Fruit fly (Drosophila melanogaster) whole organism, embryonic: ENCODE measurements around the gene ND-B18.
A peak's percentile ranks its signal among the peaks of the same experiment; 100 is the strongest.

Experiments used
- CG10543 ChIP-seq: fragments of 200-800 bp; sonication (Bioruptor generic); optimal IDR thresholded peaks from 3 replicates; lab custom pipeline; 2017; ENCODE audit warnings: missing biosample characterization, mild to moderate bottlenecking, missing genetic modification characterization, moderate library complexity
- CG11456 ChIP-seq: fragments of 200-800 bp; sonication (Bioruptor generic); IDR thresholded peaks from 3 replicates; pipeline ENCODE4 v1.3.6; 2022; ENCODE audit warnings: missing biosample characterization, missing genetic modification characterization
- CG11560 ChIP-seq: fragments of 200-800 bp; sonication (Bioruptor generic); IDR thresholded peaks from 3 replicates; pipeline ENCODE4 v1.3.6; 2022; ENCODE audit warnings: missing biosample characterization, missing genetic modification characterization
- CG13894 ChIP-seq: fragments of 200-800 bp; sonication (Bioruptor generic); optimal IDR thresholded peaks from 3 replicates; lab custom pipeline; 2018; ENCODE audit warnings: missing biosample characterization, mild to moderate bottlenecking, missing genetic modification characterization, moderate library complexity
- CG14014 ChIP-seq: fragments of 200-800 bp; sonication (Bioruptor generic); IDR thresholded peaks from 2 replicates; pipeline ENCODE4 v1.3.6; 2022; ENCODE audit warnings: missing biosample characterization, missing genetic modification characterization
- CG14441 ChIP-seq: fragments of 200-800 bp; sonication (Bioruptor generic); IDR thresholded peaks from 2 replicates; pipeline ENCODE4 v1.3.6; 2022; ENCODE audit warnings: missing biosample characterization, missing genetic modification characterization
- CG14965 ChIP-seq: fragments of 200-800 bp; sonication (Bioruptor generic); optimal IDR thresholded peaks from 2 replicates; lab custom pipeline; 2016; ENCODE audit warnings: missing biosample characterization, missing genetic modification characterization, borderline replicate concordance
- CG1603 ChIP-seq: fragments of 200-800 bp; sonication (Bioruptor generic); optimal IDR thresholded peaks from 2 replicates; lab custom pipeline; 2019; ENCODE audit warnings: missing biosample characterization, mild to moderate bottlenecking, missing genetic modification characterization, moderate library complexity
- CG30403 ChIP-seq: fragments of 200-800 bp; sonication (Bioruptor generic); optimal IDR thresholded peaks from 3 replicates; lab custom pipeline; 2016; ENCODE audit warnings: missing biosample characterization, missing genetic modification characterization
- CG31388 ChIP-seq: fragments of 200-800 bp; sonication (Bioruptor generic); optimal IDR thresholded peaks from 2 replicates; lab custom pipeline; 2016; ENCODE audit warnings: missing biosample characterization, missing genetic modification characterization
- CG3838 ChIP-seq: fragments of 200-800 bp; sonication (Bioruptor generic); optimal IDR thresholded peaks from 3 replicates; lab custom pipeline; 2016; ENCODE audit warnings: missing biosample characterization, missing genetic modification characterization
- CG7372 ChIP-seq: fragments of 200-800 bp; sonication (Bioruptor generic); IDR thresholded peaks from 2 replicates; pipeline ENCODE4 v1.3.6; 2022; ENCODE audit warnings: missing biosample characterization, missing genetic modification characterization
- CG7839 ChIP-seq: fragments of 200-800 bp; sonication (Bioruptor generic); optimal IDR thresholded peaks from 3 replicates; lab custom pipeline; 2018; ENCODE audit warnings: missing biosample characterization, mild to moderate bottlenecking, missing genetic modification characterization, moderate library complexity
- Camta ChIP-seq: fragments of 200-800 bp; sonication (Bioruptor generic); optimal IDR thresholded peaks from 2 replicates; lab custom pipeline; 2016; ENCODE audit warnings: missing biosample characterization, missing genetic modification characterization
- CkIIα-i1 ChIP-seq: fragments of 200-800 bp; sonication (Bioruptor generic); IDR thresholded peaks from 2 replicates; pipeline ENCODE4 v1.3.6; 2022; ENCODE audit warnings: missing biosample characterization, missing genetic modification characterization
- D19B ChIP-seq: fragments of 200-800 bp; sonication (Bioruptor generic); optimal IDR thresholded peaks from 2 replicates; lab custom pipeline; 2017; ENCODE audit warnings: missing biosample characterization, mild to moderate bottlenecking, missing genetic modification characterization
- Dfd ChIP-seq, 2 experiments: fragments of >200 bp; optimal IDR thresholded peaks; 2 replicates each; lab custom pipeline; 2017; ENCODE audit warnings: missing biosample characterization in 2 of 2, missing genetic modification characterization in 2 of 2
- Dip2 ChIP-seq: fragments of 200-800 bp; sonication (Bioruptor generic); IDR thresholded peaks from 2 replicates; pipeline ENCODE4 v1.3.6; 2022; ENCODE audit warnings: missing biosample characterization, missing genetic modification characterization
- Eip74EF ChIP-seq, 2 experiments: fragments of 200-800 bp in 1 of 2; fragments of >200 bp in 1 of 2; sonication (Bioruptor generic) in 1 of 2; optimal IDR thresholded peaks; 2 replicates each; lab custom pipeline; 2017 to 2019; ENCODE audit warnings: missing biosample characterization in 2 of 2, missing genetic modification characterization in 2 of 2, mild to moderate bottlenecking in 1 of 2, moderate library complexity in 1 of 2
- Ets97D ChIP-seq: fragments of 200-800 bp; sonication (Bioruptor generic); optimal IDR thresholded peaks from 3 replicates; lab custom pipeline; 2016; ENCODE audit warnings: missing biosample characterization, missing genetic modification characterization
- Gug ChIP-seq: fragments of 200-800 bp; sonication (Bioruptor generic); IDR thresholded peaks from 4 replicates; pipeline ENCODE4 v1.3.6; 2022; ENCODE audit warnings: missing biosample characterization, missing genetic modification characterization
- H2.0 ChIP-seq: fragments of 200-800 bp; sonication (Bioruptor generic); IDR thresholded peaks from 2 replicates; pipeline ENCODE4 v1.3.6; 2022; ENCODE audit warnings: missing biosample characterization, missing genetic modification characterization
- Hr3 ChIP-seq: fragments of 200-800 bp; sonication (Bioruptor generic); optimal IDR thresholded peaks from 3 replicates; lab custom pipeline; 2016; ENCODE audit warnings: missing biosample characterization, missing genetic modification characterization
- MBD-R2 ChIP-seq: fragments of 200-800 bp; sonication (Bioruptor generic); IDR thresholded peaks from 2 replicates; pipeline ENCODE4 v1.3.6; 2022; ENCODE audit warnings: missing biosample characterization, missing genetic modification characterization
- NC2β ChIP-seq: fragments of 200-800 bp; sonication (Bioruptor generic); optimal IDR thresholded peaks from 2 replicates; lab custom pipeline; 2016; ENCODE audit warnings: missing biosample characterization, missing genetic modification characterization
- NK7.1 ChIP-seq: fragments of 200-800 bp; sonication (Bioruptor generic); optimal IDR thresholded peaks from 3 replicates; lab custom pipeline; 2016; ENCODE audit warnings: missing biosample characterization, missing genetic modification characterization
- Poxn ChIP-seq: fragments of 200-800 bp; sonication (Bioruptor generic); IDR thresholded peaks from 2 replicates; pipeline ENCODE4 v1.3.6; 2022; ENCODE audit warnings: missing biosample characterization, missing genetic modification characterization
- Rfx ChIP-seq: fragments of 200-800 bp; sonication (Bioruptor generic); IDR thresholded peaks from 2 replicates; pipeline ENCODE4 v1.3.6; 2022; ENCODE audit warnings: missing biosample characterization, missing genetic modification characterization
- Side ChIP-seq: fragments of 200-800 bp; sonication (Bioruptor generic); optimal IDR thresholded peaks from 2 replicates; lab custom pipeline; 2016; ENCODE audit warnings: missing biosample characterization, missing genetic modification characterization
- Sin3A ChIP-seq: fragments of >200 bp; optimal IDR thresholded peaks from 2 replicates; lab custom pipeline; 2018
- Xbp1 ChIP-seq: fragments of 200-800 bp; sonication (Bioruptor generic); optimal IDR thresholded peaks from 3 replicates; lab custom pipeline; 2016; ENCODE audit warnings: missing biosample characterization, mild to moderate bottlenecking, missing genetic modification characterization
- aop ChIP-seq: fragments of 200-800 bp; sonication (Bioruptor generic); IDR thresholded peaks from 2 replicates; pipeline ENCODE4 v1.3.6; 2022; ENCODE audit warnings: missing biosample characterization, missing genetic modification characterization
- bab2 ChIP-seq: fragments of 200-800 bp; sonication (Bioruptor generic); optimal IDR thresholded peaks from 2 replicates; lab custom pipeline; 2016; ENCODE audit warnings: missing biosample characterization, missing genetic modification characterization
- bcd ChIP-seq: fragments of 200-800 bp; sonication (Bioruptor generic); optimal IDR thresholded peaks from 2 replicates; lab custom pipeline; 2017; ENCODE audit warnings: missing biosample characterization, mild to moderate bottlenecking, missing genetic modification characterization
- cwo ChIP-seq: fragments of 200-800 bp; sonication (Bioruptor generic); optimal IDR thresholded peaks from 3 replicates; lab custom pipeline; 2017; ENCODE audit warnings: missing biosample characterization, missing genetic modification characterization, mild to moderate bottlenecking, moderate library complexity, missing genetic modification reagents
- dm ChIP-seq: fragments of 200-800 bp; sonication (Bioruptor generic); optimal IDR thresholded peaks from 3 replicates; lab custom pipeline; 2016; ENCODE audit warnings: missing biosample characterization, missing genetic modification characterization
- esg ChIP-seq: fragments of 200-800 bp; sonication (Bioruptor generic); conservative IDR thresholded peaks from 2 replicates; pipeline ENCODE4 v1.3.6; 2022; ENCODE audit warnings: missing biosample characterization, missing genetic modification characterization
- eyg ChIP-seq: fragments of 200-800 bp; sonication (Bioruptor generic); optimal IDR thresholded peaks from 3 replicates; lab custom pipeline; 2016; ENCODE audit warnings: missing biosample characterization, missing genetic modification characterization
- fd3F ChIP-seq: fragments of 200-800 bp; sonication (Bioruptor generic); optimal IDR thresholded peaks from 2 replicates; lab custom pipeline; 2018; ENCODE audit warnings: missing biosample characterization, mild to moderate bottlenecking, missing genetic modification characterization, moderate library complexity
- fru ChIP-seq: fragments of >200 bp; optimal IDR thresholded peaks from 2 replicates; lab custom pipeline; 2017
- ftz-f1 ChIP-seq: fragments of 200-800 bp; sonication (Bioruptor generic); optimal IDR thresholded peaks from 2 replicates; lab custom pipeline; 2016; ENCODE audit warnings: missing biosample characterization, missing genetic modification characterization
- kni ChIP-seq: fragments of 200-800 bp; sonication (Bioruptor generic); optimal IDR thresholded peaks from 3 replicates; lab custom pipeline; 2017; ENCODE audit warnings: mild to moderate bottlenecking, missing biosample characterization, missing genetic modification reagents, missing genetic modification characterization
- lola ChIP-seq, 3 experiments: fragments of >200 bp in 2 of 3; fragments of 200-800 bp in 1 of 3; sonication (Bioruptor generic) in 1 of 3; optimal IDR thresholded peaks; 2 replicates each; lab custom pipeline; 2017 to 2019; ENCODE audit warnings: missing biosample characterization in 3 of 3, missing genetic modification characterization in 3 of 3, mild to moderate bottlenecking in 1 of 3, moderate library complexity in 1 of 3
- mirr ChIP-seq: fragments of 200-800 bp; sonication (Bioruptor generic); optimal IDR thresholded peaks from 3 replicates; lab custom pipeline; 2018; ENCODE audit warnings: missing biosample characterization, mild to moderate bottlenecking, missing genetic modification characterization
- onecut ChIP-seq: fragments of 200-800 bp; sonication (Bioruptor generic); IDR thresholded peaks from 2 replicates; pipeline ENCODE4 v1.3.6; 2022; ENCODE audit warnings: missing biosample characterization, missing genetic modification characterization
- pros ChIP-seq: fragments of 200-800 bp; sonication (Bioruptor generic); optimal IDR thresholded peaks from 3 replicates; lab custom pipeline; 2019; ENCODE audit warnings: missing biosample characterization, mild to moderate bottlenecking, missing genetic modification characterization, moderate library complexity
- run ChIP-seq: fragments of 200-800 bp; sonication (Bioruptor generic); optimal IDR thresholded peaks from 3 replicates; lab custom pipeline; 2018; ENCODE audit warnings: missing biosample characterization, mild to moderate bottlenecking, missing genetic modification characterization
- sug ChIP-seq: fragments of 200-800 bp; optimal IDR thresholded peaks from 2 replicates; lab custom pipeline; 2019; ENCODE audit warnings: missing biosample characterization, mild to moderate bottlenecking, missing genetic modification characterization, moderate library complexity
- trem ChIP-seq: fragments of 200-800 bp; optimal IDR thresholded peaks from 3 replicates; lab custom pipeline; 2019; ENCODE audit warnings: missing biosample characterization, mild to moderate bottlenecking, missing genetic modification characterization, moderate library complexity
- wdn ChIP-seq: fragments of 200-800 bp; sonication (Bioruptor generic); IDR thresholded peaks from 2 replicates; pipeline ENCODE4 v1.3.6; 2022; ENCODE audit warnings: missing biosample characterization, missing genetic modification characterization
- zen2 ChIP-seq: fragments of 200-800 bp; sonication (Bioruptor generic); IDR thresholded peaks from 3 replicates; pipeline ENCODE4 v1.3.6; 2022; ENCODE audit warnings: missing biosample characterization, missing genetic modification characterization; ENCODE audit not compliant: partially characterized antibody
- zfh2 ChIP-seq: fragments of 200-800 bp; sonication (Bioruptor generic); optimal IDR thresholded peaks from 2 replicates; lab custom pipeline; 2016; ENCODE audit warnings: missing biosample characterization, missing genetic modification characterization

The ND-B18 gene

DNA sequence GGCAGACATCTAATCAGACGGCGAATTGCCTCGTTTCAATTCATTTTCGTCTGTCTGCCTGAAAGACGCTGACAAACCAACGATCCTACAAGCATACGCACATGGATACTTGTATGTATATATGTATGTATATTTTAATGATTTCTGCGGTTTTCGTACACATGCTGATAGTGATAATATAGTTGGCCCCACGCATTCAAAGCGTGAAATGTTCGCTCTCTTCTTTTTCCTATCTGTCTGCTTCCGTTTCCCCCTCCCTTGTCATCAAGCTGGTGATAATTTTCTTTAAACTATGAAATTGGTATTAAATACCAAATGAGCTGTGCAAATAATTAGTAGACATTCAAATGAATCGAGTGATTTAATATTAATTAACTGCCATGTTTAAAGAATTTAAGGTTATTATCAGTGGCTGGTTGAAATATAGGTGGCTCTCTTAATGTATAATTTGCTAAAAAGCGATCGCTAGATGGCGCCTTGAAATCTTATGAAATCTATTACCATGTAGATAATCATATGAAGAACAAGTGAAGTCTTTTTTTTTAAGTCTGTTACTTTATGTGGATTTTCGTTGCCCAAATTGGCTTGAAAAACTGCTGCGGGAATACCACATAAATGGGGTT is 17.4 kb downstream of the ND-B18 start, which contains the start of gene CG33177 (continued):
- TF ChIP-seq bab2 (GFP tag; lab: Kevin White, UChicago) (no peak), CG14441 (GFP tag; lab: Robert Waterston, UW) (no peak), CG11560 (tag; lab: Robert Waterston, UW) (no peak), eyg (GFP tag; lab: Kevin White, UChicago) (no peak), CG13894 (tag; lab: Kevin White, UChicago) (no peak), esg (GFP tag; lab: Robert Waterston, UW) (no peak), Xbp1 (GFP tag; lab: Kevin White, UChicago) (peak; percentile 28), aop (GFP tag; lab: Robert Waterston, UW) (no peak), mirr (peak; percentile 55), Gug (no peak), wdn (GFP tag; lab: Robert Waterston, UW) (no peak), Poxn (GFP tag; lab: Robert Waterston, UW) (no peak), zen2 (GFP tag; lab: Robert Waterston, UW) (no peak), zfh2 (GFP tag; lab: Kevin White, UChicago) (no peak), fd3F (GFP tag; lab: Kevin White, UChicago) (no peak), Side (GFP tag; lab: Kevin White, UChicago) (no peak), CG11456 (GFP tag; lab: Robert Waterston, UW) (peak; percentile 60; the same call in 1 of the 3 replicates), run (tag; lab: Kevin White, UChicago) (peak; percentile 23), CkIIα-i1 (no peak), CG14965 (GFP tag; lab: Kevin White, UChicago) (no peak), Rfx (GFP tag; lab: Robert Waterston, UW) (peak; percentile 53; the same call in 1 of the 2 replicates), Dip2 (GFP tag; lab: Robert Waterston, UW) (peak; percentile 96), MBD-R2 (no peak), lola (GFP tag; optimal IDR thresholded peaks at IDR 0.05; lab: Kevin White, UChicago) (no peak), H2.0 (GFP tag; lab: Robert Waterston, UW) (no peak), D19B (GFP tag; lab: Kevin White, UChicago) (no peak), CG10543 (GFP tag; lab: Kevin White, UChicago) (peak; percentile 26), Sin3A (no peak), ftz-f1 (GFP tag; lab: Kevin White, UChicago) (no peak), CG14014 (GFP tag; lab: Robert Waterston, UW) (no peak), dm (no peak), cwo (no peak), CG3838 (no peak), NK7.1 (GFP tag; lab: Kevin White, UChicago) (no peak), Eip74EF (GFP tag; optimal IDR thresholded peaks at IDR 0.05; lab: Kevin White, UChicago) (peak in 1 of 2 experiments; percentile 34), CG7839 (tag; lab: Kevin White, UChicago) (peak; percentile 44), Ets97D (GFP tag; lab: Kevin White, UChicago) (peak; percentile 18), sug (tag; lab: Kevin White, UChicago) (peak; percentile 74), Hr3 (no peak), onecut (GFP tag; lab: Robert Waterston, UW) (no peak), CG31388 (GFP tag; lab: Kevin White, UChicago) (no peak), pros (GFP tag; lab: Kevin White, UChicago) (no peak), kni (GFP tag; lab: Kevin White, UChicago) (no peak), trem (tag; lab: Kevin White, UChicago) (no peak), bcd (GFP tag; lab: Kevin White, UChicago) (no peak), Camta (GFP tag; lab: Kevin White, UChicago) (no peak), CG1603 (tag; lab: Kevin White, UChicago) (peak; percentile 37), Dfd (GFP tag; optimal IDR thresholded peaks at IDR 0.05; lab: Kevin White, UChicago) (no peak), fru (lab: Kevin White, UChicago) (no peak), CG30403 (GFP tag; lab: Kevin White, UChicago) (peak; percentile 14), CG7372 (GFP tag; lab: Robert Waterston, UW) (peak; percentile 10; the same call in 1 of the 2 replicates), NC2β (GFP tag; lab: Kevin White, UChicago) (no peak)
